Worm (Caenorhabditis elegans): Measurements from ENCODE around the gene F55G7.4.

DNA sequence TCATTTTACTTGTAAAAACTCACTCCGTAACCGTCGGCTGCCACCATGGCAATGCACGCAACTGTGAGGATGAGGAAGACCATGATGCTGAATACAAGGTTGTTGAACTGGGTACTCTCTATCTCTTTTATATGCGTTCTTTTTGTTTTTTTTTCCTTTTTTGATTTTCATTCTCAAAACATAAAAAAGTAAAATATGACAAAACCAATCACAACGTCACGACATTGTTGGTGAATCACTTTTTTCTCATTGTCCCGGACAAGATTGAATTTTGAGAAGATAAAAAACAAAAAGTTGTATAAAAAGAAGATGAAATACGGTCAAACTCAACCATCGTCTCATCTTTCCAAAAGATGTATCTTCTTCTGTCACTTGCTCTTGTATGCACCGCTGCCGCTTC is 44.9 kb upstream of the F55G7.4 start, which contains the start of the genes Y62H9A.5 and ule-5:
- TF ChIP-seq him-1 (tag; optimal IDR thresholded peaks at IDR 0.05) (no peak), W03F9.2 (tag; optimal IDR thresholded peaks at IDR 0.05) (no peak)

Measured in whole organism, L4/young adult.